Fruit fly (Drosophila melanogaster) whole organism, adult: ENCODE measurements around the gene Vajk2.

Experiments
- CG11617 ChIP-seq: fragments of 200-800 bp; sonication (Bioruptor generic); optimal IDR thresholded peaks from 2 replicates; lab custom pipeline; 2017; ENCODE audit warnings: mild to moderate bottlenecking, missing biosample characterization, missing genetic modification reagents, missing genetic modification characterization
- CG12768 ChIP-seq: fragments of 200-800 bp; sonication (Bioruptor generic); optimal IDR thresholded peaks from 2 replicates; lab custom pipeline; 2017; ENCODE audit warnings: missing biosample characterization, missing genetic modification characterization, mild to moderate bottlenecking, moderate library complexity, missing genetic modification reagents
- CG5204 ChIP-seq: fragments of 200-800 bp; sonication (Bioruptor generic); optimal IDR thresholded peaks from 2 replicates; lab custom pipeline; 2016; ENCODE audit warnings: missing biosample characterization, missing genetic modification characterization
- CG7045 ChIP-seq: fragments of 200-800 bp; sonication (Bioruptor generic); optimal IDR thresholded peaks from 2 replicates; lab custom pipeline; 2017; ENCODE audit warnings: missing biosample characterization, mild to moderate bottlenecking, missing genetic modification characterization
- Clk ChIP-seq: fragments of 200-800 bp; sonication (Bioruptor generic); optimal IDR thresholded peaks from 2 replicates; lab custom pipeline; 2017; ENCODE audit warnings: missing biosample characterization, missing genetic modification characterization
- Crg-1 ChIP-seq: fragments of 200-800 bp; sonication (Bioruptor generic); optimal IDR thresholded peaks from 2 replicates; lab custom pipeline; 2016; ENCODE audit warnings: missing biosample characterization, missing genetic modification characterization
- Mnt ChIP-seq: fragments of 200-800 bp; sonication (Bioruptor generic); optimal IDR thresholded peaks from 2 replicates; lab custom pipeline; 2016; ENCODE audit warnings: missing biosample characterization, mild to moderate bottlenecking, missing genetic modification characterization
- bab1 ChIP-seq: fragments of 200-800 bp; sonication (Bioruptor generic); optimal IDR thresholded peaks from 3 replicates; lab custom pipeline; 2019; ENCODE audit warnings: missing biosample characterization, mild to moderate bottlenecking, missing genetic modification characterization, moderate library complexity
- kay ChIP-seq: fragments of 200-800 bp; sonication (Bioruptor generic); peaks from one replicate; lab custom pipeline; 2016; ENCODE audit warnings: missing biosample characterization, missing genetic modification characterization, borderline replicate concordance
- pad ChIP-seq: fragments of 200-800 bp; sonication (Bioruptor generic); optimal IDR thresholded peaks from 3 replicates; lab custom pipeline; 2017; ENCODE audit warnings: missing biosample characterization, missing genetic modification characterization, mild to moderate bottlenecking, moderate library complexity, missing genetic modification reagents

dm6 chr2L:13925699-13926098, 8.8 kb downstream of the Vajk2 start:
- no peak for TF ChIP-seq Clk
- no peak for TF ChIP-seq Crg-1
- no peak for TF ChIP-seq kay (GFP tag; lab: Kevin White, UChicago)
- no peak for TF ChIP-seq pad (GFP tag; lab: Kevin White, UChicago)
- TF ChIP-seq CG7045 (GFP tag; lab: Kevin White, UChicago) = no peak
- TF ChIP-seq Mnt = no peak
- TF ChIP-seq CG5204 (GFP tag; lab: Kevin White, UChicago) = no peak
- no peak for TF ChIP-seq CG11617 (GFP tag; lab: Kevin White, UChicago)
- no peak for TF ChIP-seq CG12768 (GFP tag; lab: Kevin White, UChicago)
- TF ChIP-seq bab1 = no peak
